Fruit fly (Drosophila melanogaster) S2 (cell line): ENCODE results near the gene Lcp65Ag2.

ENCODE experiments used
- CG8478 ChIP-seq: fragments of >200 bp; optimal IDR thresholded peaks from 2 replicates; lab custom pipeline; 2018
- CTCF ChIP-seq, 2 experiments: fragments of >200 bp; optimal IDR thresholded peaks; 2 replicates each; lab custom pipeline; 2018

- no peak for TF ChIP-seq CTCF (optimal IDR thresholded peaks at IDR 0.05; lab: Kevin White, UChicago)
- TF ChIP-seq CG8478 (lab: Kevin White, UChicago): no peak
These were observed 21.6 kb upstream of the Lcp65Ag2 start for dm6 chr3L:6154951-6155394.
